Worm (Caenorhabditis elegans): ENCODE measurements around the gene C38C6.3.
A peak's percentile ranks its signal among the peaks of the same experiment; 100 is the strongest.

Gene C38C6.3

DNA sequence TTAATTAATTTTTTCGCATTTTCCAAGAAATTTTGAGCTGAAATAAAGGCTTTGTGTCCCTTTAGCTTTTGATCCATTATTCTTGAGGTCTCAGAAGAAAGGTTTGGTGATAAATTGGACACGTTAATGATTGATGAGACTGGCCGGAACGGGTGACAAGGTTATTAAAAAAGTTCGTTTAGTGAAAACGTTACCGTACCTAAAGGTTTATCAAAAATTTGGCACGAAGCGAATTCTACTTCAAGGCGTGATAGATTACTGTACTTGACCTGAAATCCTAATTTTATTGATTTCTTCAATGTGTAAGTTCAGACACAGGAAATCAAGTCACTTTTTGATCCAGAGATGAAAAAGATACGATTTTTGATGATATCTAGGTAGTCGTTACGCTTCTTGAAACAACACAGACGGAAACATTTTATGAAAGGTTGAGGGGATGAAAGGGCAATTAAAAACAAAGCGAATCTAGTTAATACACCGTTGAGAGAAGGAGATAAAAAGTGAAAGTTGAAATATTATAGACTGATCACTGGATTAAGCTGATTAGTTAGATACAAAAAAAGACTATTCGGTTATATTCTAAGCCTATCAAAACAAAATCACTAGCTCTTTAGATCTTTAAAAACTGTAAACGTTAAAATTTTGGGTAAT, 22.3 kb upstream of the C38C6.3 start:
- TF ChIP-seq tab-1 (GFP tag; IDR thresholded peaks at IDR 0.05) (no peak), med-1 (GFP tag; optimal IDR thresholded peaks at IDR 0.05; ENCODE audit: insufficient read depth) (no peak), klf-2 (GFP tag; conservative IDR thresholded peaks at IDR 0.05) (no peak), flt-1 (GFP tag; IDR thresholded peaks at IDR 0.05) (no peak), ztf-23 (GFP tag; IDR thresholded peaks at IDR 0.05) (no peak), T22C8.4 (GFP tag; IDR thresholded peaks at IDR 0.05) (no peak), ztf-29 (GFP tag; IDR thresholded peaks at IDR 0.05) (no peak), ref-1 (GFP tag; conservative IDR thresholded peaks at IDR 0.05) (no peak), cog-1 (tag; optimal IDR thresholded peaks at IDR 0.05) (no peak)

DNA sequence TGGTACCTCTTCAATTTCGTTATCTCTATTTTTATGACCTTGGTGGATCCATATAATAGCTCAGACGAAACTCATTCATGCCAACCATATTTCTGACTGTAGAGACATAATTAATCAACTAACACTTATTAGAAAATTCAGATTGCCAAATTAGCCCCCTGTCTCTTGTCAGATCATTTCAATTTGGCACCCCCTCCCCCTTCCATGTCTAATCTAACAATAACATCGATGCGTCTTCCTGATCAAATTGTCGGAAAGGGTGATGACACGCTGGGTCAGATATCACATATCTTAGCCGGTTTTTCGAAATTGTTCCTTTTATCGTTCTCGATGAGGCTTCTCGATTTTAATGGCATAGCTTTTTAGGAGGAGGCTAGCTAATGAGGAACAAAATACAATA, 21.6 kb upstream of the C38C6.3 start:
- TF ChIP-seq flt-1 (GFP tag; IDR thresholded peaks at IDR 0.05): no peak
- no peak for TF ChIP-seq ref-1 (GFP tag; conservative IDR thresholded peaks at IDR 0.05)
- TF ChIP-seq ztf-29 (GFP tag; IDR thresholded peaks at IDR 0.05): no peak
- TF ChIP-seq klf-2 (GFP tag; conservative IDR thresholded peaks at IDR 0.05): no peak

DNA sequence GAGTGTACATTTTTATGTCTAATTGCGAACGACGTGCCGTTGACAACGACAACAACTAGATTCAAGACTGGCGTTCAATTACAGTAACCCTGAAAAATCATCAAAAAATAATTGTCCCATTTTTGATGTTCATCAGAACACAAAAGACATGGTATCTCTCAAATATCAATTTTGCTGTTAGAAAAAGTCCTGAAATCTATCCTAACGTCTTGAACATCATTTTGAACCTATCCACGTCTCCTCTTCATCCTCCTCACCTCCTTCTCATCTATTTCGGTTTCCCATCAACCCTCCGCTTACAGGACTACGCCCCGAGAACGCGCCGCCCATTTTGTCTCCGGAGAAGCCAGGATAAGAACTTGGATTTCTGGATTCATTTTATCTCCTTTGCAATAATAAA, 17.2 kb upstream of the C38C6.3 start, which contains the start of gene mltn-9:
Gene mltn-9, plus strand, starts transcription at position 301 of the 400 bp plus-strand sequence.
- TF ChIP-seq med-1 (GFP tag; optimal IDR thresholded peaks at IDR 0.05; ENCODE audit: insufficient read depth): no peak
- no peak for TF ChIP-seq T22C8.4 (GFP tag; IDR thresholded peaks at IDR 0.05)
- no peak for TF ChIP-seq ztf-29 (GFP tag; IDR thresholded peaks at IDR 0.05)
- TF ChIP-seq tab-1 (GFP tag; IDR thresholded peaks at IDR 0.05): no peak
- no peak for TF ChIP-seq klf-2 (GFP tag; conservative IDR thresholded peaks at IDR 0.05)
- no peak for TF ChIP-seq flt-1 (GFP tag; IDR thresholded peaks at IDR 0.05)

DNA sequence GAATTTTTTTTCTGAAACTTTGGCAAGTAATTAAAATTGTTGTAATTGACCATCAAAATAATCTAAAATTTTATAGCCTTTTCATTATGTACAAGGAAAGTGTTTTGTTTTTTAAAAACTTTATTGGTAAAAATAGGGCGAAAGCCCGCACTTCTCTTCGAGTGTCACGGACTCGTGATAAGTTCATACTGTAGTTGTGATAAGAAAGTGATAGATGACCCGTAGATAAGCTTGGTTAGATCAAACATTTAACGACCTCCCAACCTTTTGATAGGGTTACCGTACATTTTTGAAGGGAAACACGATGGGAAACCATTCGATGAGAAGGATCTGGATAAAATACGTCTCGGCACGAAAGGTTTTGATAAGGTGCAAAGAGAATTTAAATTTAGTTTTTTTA, 16.5 kb upstream of the C38C6.3 start:
- TF ChIP-seq flt-1 (GFP tag; IDR thresholded peaks at IDR 0.05) (no peak), ztf-23 (GFP tag; IDR thresholded peaks at IDR 0.05) (no peak), cog-1 (tag; optimal IDR thresholded peaks at IDR 0.05) (no peak), tab-1 (GFP tag; IDR thresholded peaks at IDR 0.05) (no peak), T22C8.4 (GFP tag; IDR thresholded peaks at IDR 0.05) (no peak), ref-1 (GFP tag; conservative IDR thresholded peaks at IDR 0.05) (no peak), med-1 (GFP tag; optimal IDR thresholded peaks at IDR 0.05; ENCODE audit: insufficient read depth) (no peak), klf-2 (GFP tag; conservative IDR thresholded peaks at IDR 0.05) (no peak), ztf-29 (GFP tag; IDR thresholded peaks at IDR 0.05) (no peak)

DNA sequence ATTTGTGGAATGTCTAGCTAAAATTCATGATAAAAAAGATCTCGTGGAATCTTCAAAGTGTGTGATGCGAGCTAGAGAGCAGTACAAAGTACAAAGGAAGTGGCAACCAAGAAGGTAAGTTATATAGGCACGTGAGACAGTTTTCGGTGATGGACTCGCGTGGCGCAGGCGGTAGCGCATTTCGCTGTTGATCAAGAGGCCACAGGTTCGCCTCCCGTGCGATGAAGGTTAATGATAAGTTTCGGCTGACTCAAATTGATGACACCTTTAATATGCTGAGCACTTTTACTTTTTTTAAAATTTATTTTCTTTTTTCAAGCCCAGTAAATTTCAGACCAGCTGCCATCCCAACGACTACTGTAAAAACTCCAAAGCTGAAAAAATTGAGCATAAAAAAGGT, 16.0 kb upstream of the C38C6.3 start:
- 0 out of 2 replicates have a peak, but pooled peaks have one; percentile 42 for TF ChIP-seq klf-2 (GFP tag; conservative IDR thresholded peaks at IDR 0.05)
- no peak for TF ChIP-seq med-1 (GFP tag; optimal IDR thresholded peaks at IDR 0.05; ENCODE audit: insufficient read depth)
- TF ChIP-seq flt-1 (GFP tag; IDR thresholded peaks at IDR 0.05): no peak
- 0 out of 2 replicates have a peak, but pooled peaks have one; percentile 26 for TF ChIP-seq tab-1 (GFP tag; IDR thresholded peaks at IDR 0.05)

DNA sequence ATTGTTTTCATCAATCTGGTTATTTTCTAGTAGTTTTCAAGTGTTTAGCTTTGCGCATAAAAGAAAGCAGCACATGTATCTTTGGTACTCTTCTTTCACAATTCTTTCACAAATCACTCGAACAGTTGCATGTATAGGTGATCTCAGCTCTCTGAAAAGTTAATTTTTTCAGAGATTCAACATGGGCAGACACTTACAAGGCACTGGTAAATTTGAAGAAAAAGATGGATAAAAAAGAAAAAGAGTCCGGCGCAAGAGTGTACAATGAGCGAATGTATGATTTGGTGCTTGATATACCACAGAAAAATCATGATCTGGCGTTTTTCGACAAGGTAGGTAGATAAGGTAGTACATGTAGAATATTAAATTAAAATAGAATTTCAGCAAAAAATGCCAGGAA, 14.8 kb upstream of the C38C6.3 start:
- TF ChIP-seq ref-1 (GFP tag; conservative IDR thresholded peaks at IDR 0.05) (no peak), flt-1 (GFP tag; IDR thresholded peaks at IDR 0.05) (no peak), tab-1 (GFP tag; IDR thresholded peaks at IDR 0.05) (no peak)

DNA sequence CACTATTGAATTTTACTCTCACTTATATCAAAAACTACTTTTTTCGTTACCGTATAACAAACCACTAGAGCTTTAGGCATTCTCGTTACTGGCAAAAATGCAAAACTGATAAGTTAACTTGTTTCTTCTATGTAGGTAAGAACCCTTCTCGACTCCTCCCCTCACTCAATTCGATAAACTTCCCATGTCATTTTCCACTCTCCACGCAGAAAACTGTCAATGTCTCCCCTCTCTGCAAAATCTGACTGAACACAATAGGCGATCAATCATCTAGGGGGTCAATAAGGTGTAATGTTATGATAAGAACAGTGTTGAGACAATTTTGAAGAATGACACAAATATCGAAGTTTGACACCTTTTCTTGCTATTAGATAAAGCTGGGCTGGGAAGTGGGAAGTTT, 14.2 kb upstream of the C38C6.3 start:
- no peak for TF ChIP-seq med-1 (GFP tag; optimal IDR thresholded peaks at IDR 0.05; ENCODE audit: insufficient read depth)
- no peak for TF ChIP-seq ztf-29 (GFP tag; IDR thresholded peaks at IDR 0.05)
- no peak for TF ChIP-seq cog-1 (tag; optimal IDR thresholded peaks at IDR 0.05)
- TF ChIP-seq flt-1 (GFP tag; IDR thresholded peaks at IDR 0.05): no peak
- no peak for TF ChIP-seq ref-1 (GFP tag; conservative IDR thresholded peaks at IDR 0.05)
- no peak for TF ChIP-seq tab-1 (GFP tag; IDR thresholded peaks at IDR 0.05)
- TF ChIP-seq T22C8.4 (GFP tag; IDR thresholded peaks at IDR 0.05): no peak
- TF ChIP-seq ztf-23 (GFP tag; IDR thresholded peaks at IDR 0.05): no peak
- no peak for TF ChIP-seq klf-2 (GFP tag; conservative IDR thresholded peaks at IDR 0.05)

DNA sequence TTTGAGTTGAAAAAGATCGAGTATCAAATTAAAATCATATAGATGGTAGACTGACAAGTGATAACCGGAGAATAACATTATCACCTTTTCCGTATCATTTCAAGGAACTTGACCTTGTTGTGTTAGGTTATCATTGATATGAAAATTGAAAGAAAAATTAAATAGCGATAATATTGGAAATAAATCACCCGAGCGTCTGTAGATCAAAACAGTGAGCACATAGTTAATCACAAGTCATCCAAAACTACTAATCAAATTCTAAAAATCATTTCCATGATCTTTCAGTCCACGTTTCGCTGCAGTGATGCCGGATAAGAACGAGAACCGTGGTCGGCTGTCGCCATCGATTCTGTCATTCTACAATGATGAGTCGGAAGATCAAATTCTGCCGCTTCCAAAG, 13.1 kb upstream of the C38C6.3 start:
- TF ChIP-seq ref-1 (GFP tag; conservative IDR thresholded peaks at IDR 0.05) (no peak), klf-2 (GFP tag; conservative IDR thresholded peaks at IDR 0.05) (no peak), flt-1 (GFP tag; IDR thresholded peaks at IDR 0.05) (no peak), cog-1 (tag; optimal IDR thresholded peaks at IDR 0.05) (no peak), med-1 (GFP tag; optimal IDR thresholded peaks at IDR 0.05; ENCODE audit: insufficient read depth) (no peak), tab-1 (GFP tag; IDR thresholded peaks at IDR 0.05) (no peak), T22C8.4 (GFP tag; IDR thresholded peaks at IDR 0.05) (no peak), ztf-23 (GFP tag; IDR thresholded peaks at IDR 0.05) (no peak), ztf-29 (GFP tag; IDR thresholded peaks at IDR 0.05) (no peak)

DNA sequence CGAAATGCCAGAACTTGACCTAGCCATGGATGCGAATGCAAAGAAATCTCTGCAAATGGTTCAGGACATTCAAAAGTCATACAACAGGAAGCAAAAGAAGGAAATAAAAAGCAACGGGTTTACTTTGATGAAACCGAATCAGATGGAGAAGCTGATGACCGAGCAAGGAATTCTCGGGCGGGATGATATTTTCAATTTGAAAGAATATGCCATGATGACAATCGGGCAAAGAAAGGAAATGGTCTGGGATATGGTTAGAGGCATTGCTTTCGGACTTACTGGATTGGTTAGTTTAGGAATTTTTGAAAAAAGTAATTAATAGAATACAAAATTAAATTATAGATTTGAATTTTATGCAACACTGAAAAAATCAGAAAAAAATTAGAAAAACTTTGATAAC, 12.2 kb upstream of the C38C6.3 start:
- TF ChIP-seq ref-1 (GFP tag; conservative IDR thresholded peaks at IDR 0.05): no peak
- TF ChIP-seq tab-1 (GFP tag; IDR thresholded peaks at IDR 0.05): no peak
- no peak for TF ChIP-seq ztf-29 (GFP tag; IDR thresholded peaks at IDR 0.05)
- no peak for TF ChIP-seq flt-1 (GFP tag; IDR thresholded peaks at IDR 0.05)
- no peak for TF ChIP-seq klf-2 (GFP tag; conservative IDR thresholded peaks at IDR 0.05)
- TF ChIP-seq cog-1 (tag; optimal IDR thresholded peaks at IDR 0.05): no peak
- no peak for TF ChIP-seq T22C8.4 (GFP tag; IDR thresholded peaks at IDR 0.05)

DNA sequence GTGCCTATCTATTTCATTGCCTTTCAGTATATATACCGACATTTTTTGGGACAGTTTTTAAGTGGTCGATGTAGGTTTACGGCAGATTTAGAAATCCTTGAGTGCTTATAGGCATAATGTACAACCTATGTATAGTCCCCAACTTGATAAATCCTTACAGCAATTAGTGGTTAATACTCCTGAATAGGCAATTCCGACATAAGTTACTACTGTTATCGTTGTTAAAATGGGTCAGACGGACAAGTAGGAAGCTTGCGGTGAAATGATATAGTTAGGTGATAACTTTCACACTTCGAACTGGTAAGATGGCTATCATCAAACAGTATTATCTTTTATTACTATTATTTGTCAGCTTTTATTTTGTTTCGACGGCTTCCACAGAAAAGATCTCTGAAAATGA, 10.2 kb upstream of the C38C6.3 start, which contains the start of gene mltn-10:
Gene mltn-10, plus strand, starts transcription at position 301 of the 400 bp plus-strand sequence.
- TF ChIP-seq klf-2 (GFP tag; conservative IDR thresholded peaks at IDR 0.05) (no peak), tab-1 (GFP tag; IDR thresholded peaks at IDR 0.05) (no peak), ref-1 (GFP tag; conservative IDR thresholded peaks at IDR 0.05) (no peak), ztf-23 (GFP tag; IDR thresholded peaks at IDR 0.05) (no peak)

Data from whole organism, midembryonic.